Fruit fly (Drosophila melanogaster) whole organism, embryonic: ENCODE measurements around the gene CG9240.

Source experiments
- Abd-B ChIP-seq: fragments of 200-800 bp; sonication (Bioruptor generic); optimal IDR thresholded peaks from 2 replicates; lab custom pipeline; 2018; ENCODE audit warnings: missing biosample characterization, mild to moderate bottlenecking, missing genetic modification characterization, moderate library complexity
- Asciz ChIP-seq: fragments of 200-800 bp; sonication (Bioruptor generic); optimal IDR thresholded peaks from 2 replicates; lab custom pipeline; 2017; ENCODE audit warnings: missing biosample characterization, mild to moderate bottlenecking, missing genetic modification characterization, missing genetic modification reagents
- Atf-2 ChIP-seq: fragments of 200-800 bp; sonication (Bioruptor generic); optimal IDR thresholded peaks from 2 replicates; lab custom pipeline; 2016; ENCODE audit warnings: missing biosample characterization, missing genetic modification characterization
- Blimp-1 ChIP-seq: fragments of 200-800 bp; sonication (Bioruptor generic); optimal IDR thresholded peaks from 3 replicates; lab custom pipeline; 2018; ENCODE audit warnings: missing biosample characterization, missing genetic modification characterization, mild to moderate bottlenecking, moderate library complexity, missing genetic modification reagents
- CG10267 ChIP-seq: fragments of 200-800 bp; sonication (Bioruptor generic); optimal IDR thresholded peaks from 2 replicates; lab custom pipeline; 2018; ENCODE audit warnings: missing biosample characterization, mild to moderate bottlenecking, missing genetic modification characterization, moderate library complexity
- CG10431 ChIP-seq: fragments of 200-800 bp; sonication (Bioruptor generic); optimal IDR thresholded peaks from 3 replicates; lab custom pipeline; 2018; ENCODE audit warnings: missing biosample characterization, mild to moderate bottlenecking, missing genetic modification characterization
- CG10462 ChIP-seq: fragments of 200-800 bp; sonication (Bioruptor generic); optimal IDR thresholded peaks from 2 replicates; lab custom pipeline; 2016; ENCODE audit warnings: missing biosample characterization, missing genetic modification characterization
- CG14441 ChIP-seq: fragments of 200-800 bp; sonication (Bioruptor generic); IDR thresholded peaks from 2 replicates; pipeline ENCODE4 v1.3.6; 2022; ENCODE audit warnings: missing biosample characterization, missing genetic modification characterization
- CG18764 ChIP-seq: fragments of 200-800 bp; sonication (Bioruptor generic); optimal IDR thresholded peaks from 3 replicates; lab custom pipeline; 2016; ENCODE audit warnings: missing biosample characterization, missing genetic modification characterization
- CG2116 ChIP-seq: fragments of 200-800 bp; sonication (Bioruptor generic); optimal IDR thresholded peaks from 3 replicates; lab custom pipeline; 2018; ENCODE audit warnings: missing biosample characterization, mild to moderate bottlenecking, missing genetic modification characterization
- CG32532 ChIP-seq: fragments of 200-800 bp; sonication (Bioruptor generic); IDR thresholded peaks from 2 replicates; pipeline ENCODE4 v1.3.6; 2022; ENCODE audit warnings: missing biosample characterization, missing genetic modification characterization
- CG3726 ChIP-seq: fragments of 200-800 bp; sonication (Bioruptor generic); IDR thresholded peaks from 3 replicates; pipeline ENCODE4, ENCODE4 v1.3.6; 2022; ENCODE audit warnings: missing biosample characterization, missing genetic modification characterization
- CG4424 ChIP-seq: fragments of 200-800 bp; sonication (Bioruptor generic); optimal IDR thresholded peaks from 3 replicates; lab custom pipeline; 2016; ENCODE audit warnings: missing biosample characterization, missing genetic modification characterization
- CG7556 ChIP-seq: fragments of 200-800 bp; sonication (Bioruptor generic); optimal IDR thresholded peaks from 2 replicates; lab custom pipeline; 2017; ENCODE audit warnings: missing biosample characterization, mild to moderate bottlenecking, missing genetic modification characterization
- CG7745 ChIP-seq: fragments of 200-800 bp; sonication (Bioruptor generic); optimal IDR thresholded peaks from 2 replicates; lab custom pipeline; 2018; ENCODE audit warnings: missing biosample characterization, mild to moderate bottlenecking, missing genetic modification characterization, moderate library complexity
- CG7786 ChIP-seq: fragments of 200-800 bp; sonication (Bioruptor generic); optimal IDR thresholded peaks from 2 replicates; lab custom pipeline; 2016; ENCODE audit warnings: missing biosample characterization, missing genetic modification characterization
- CG7963 ChIP-seq: fragments of 200-800 bp; sonication (Bioruptor generic); IDR thresholded peaks from 3 replicates; pipeline ENCODE4 v1.3.6; 2022; ENCODE audit warnings: missing biosample characterization, missing genetic modification characterization; ENCODE audit not compliant: partially characterized antibody
- CG8290 ChIP-seq, 3 experiments: fragments of 200-800 bp; sonication (Bioruptor generic); optimal IDR thresholded peaks; 2 replicates each; lab custom pipeline; 2016 to 2019; ENCODE audit warnings: missing biosample characterization in 3 of 3, missing genetic modification characterization in 3 of 3, mild to moderate bottlenecking in 2 of 3, moderate library complexity in 1 of 3
- CG8924 ChIP-seq: fragments of 200-800 bp; optimal IDR thresholded peaks from 3 replicates; lab custom pipeline; 2019; ENCODE audit warnings: missing biosample characterization, mild to moderate bottlenecking, missing genetic modification characterization, moderate library complexity
- CG9727 ChIP-seq: fragments of 200-800 bp; sonication (Bioruptor generic); optimal IDR thresholded peaks from 3 replicates; lab custom pipeline; 2017; ENCODE audit warnings: missing biosample characterization, mild to moderate bottlenecking, missing genetic modification characterization
- D ChIP-seq, 2 experiments: fragments of 200-800 bp in 1 of 2; fragments of >200 bp in 1 of 2; sonication (Bioruptor generic) in 1 of 2; optimal IDR thresholded peaks; 2 replicates in 1 of 2; 3 replicates in 1 of 2; lab custom pipeline; 2017; ENCODE audit warnings: mild to moderate bottlenecking in 1 of 2, missing biosample characterization in 1 of 2, missing genetic modification characterization in 1 of 2, missing genetic modification reagents in 1 of 2
- Elba2 ChIP-seq: fragments of 200-800 bp; sonication (Bioruptor generic); optimal IDR thresholded peaks from 3 replicates; lab custom pipeline; 2016; ENCODE audit warnings: missing biosample characterization, missing genetic modification characterization
- HHEX ChIP-seq: fragments of 200-800 bp; sonication (Bioruptor generic); optimal IDR thresholded peaks from 3 replicates; lab custom pipeline; 2017; ENCODE audit warnings: missing biosample characterization, mild to moderate bottlenecking, missing genetic modification characterization, missing genetic modification reagents
- Hmr ChIP-seq: fragments of 200-800 bp; sonication (Bioruptor generic); optimal IDR thresholded peaks from 3 replicates; lab custom pipeline; 2017; ENCODE audit warnings: mild to moderate bottlenecking, missing biosample characterization, missing genetic modification reagents, missing genetic modification characterization
- Hmx ChIP-seq: fragments of 200-800 bp; sonication (Bioruptor generic); optimal IDR thresholded peaks from 2 replicates; lab custom pipeline; 2016; ENCODE audit warnings: missing biosample characterization, missing genetic modification characterization
- Hr51 ChIP-seq, 2 experiments: fragments of 200-800 bp; sonication (Bioruptor generic); optimal IDR thresholded peaks; 2 replicates in 1 of 2; 3 replicates in 1 of 2; lab custom pipeline; 2016 to 2018; ENCODE audit warnings: missing biosample characterization in 2 of 2, missing genetic modification characterization in 2 of 2, mild to moderate bottlenecking in 1 of 2, moderate library complexity in 1 of 2
- Lim3 ChIP-seq: fragments of 200-800 bp; sonication (Bioruptor generic); IDR thresholded peaks from 2 replicates; pipeline ENCODE4 v1.3.6; 2022; ENCODE audit warnings: missing biosample characterization, missing genetic modification characterization
- Oli ChIP-seq: fragments of 200-800 bp; sonication (Bioruptor generic); optimal IDR thresholded peaks from 2 replicates; lab custom pipeline; 2018; ENCODE audit warnings: missing biosample characterization, mild to moderate bottlenecking, missing genetic modification characterization, moderate library complexity
- ac ChIP-seq: fragments of 200-800 bp; sonication (Bioruptor generic); optimal IDR thresholded peaks from 3 replicates; lab custom pipeline; 2017; ENCODE audit warnings: missing biosample characterization, mild to moderate bottlenecking, missing genetic modification characterization
- ash1 ChIP-seq: fragments of 200-800 bp; sonication (Bioruptor generic); optimal IDR thresholded peaks from 2 replicates; lab custom pipeline; 2018; ENCODE audit warnings: missing biosample characterization, mild to moderate bottlenecking, missing genetic modification characterization
- bcd ChIP-seq: fragments of 200-800 bp; sonication (Bioruptor generic); optimal IDR thresholded peaks from 2 replicates; lab custom pipeline; 2017; ENCODE audit warnings: missing biosample characterization, mild to moderate bottlenecking, missing genetic modification characterization
- cato ChIP-seq: fragments of 200-800 bp; sonication (Bioruptor generic); optimal IDR thresholded peaks from 2 replicates; lab custom pipeline; 2016; ENCODE audit warnings: missing biosample characterization, missing genetic modification characterization, borderline replicate concordance
- eve ChIP-seq, 2 experiments: fragments of >200 bp; optimal IDR thresholded peaks; 2 replicates each; lab custom pipeline; 2017; ENCODE audit warnings: missing biosample characterization in 2 of 2, missing genetic modification characterization in 2 of 2
- fd3F ChIP-seq: fragments of 200-800 bp; sonication (Bioruptor generic); optimal IDR thresholded peaks from 2 replicates; lab custom pipeline; 2018; ENCODE audit warnings: missing biosample characterization, mild to moderate bottlenecking, missing genetic modification characterization, moderate library complexity
- gsb ChIP-seq: fragments of 200-800 bp; sonication (Bioruptor generic); IDR thresholded peaks from 2 replicates; pipeline ENCODE4 v1.3.6; 2022; ENCODE audit warnings: missing biosample characterization, missing genetic modification characterization
- inv ChIP-seq: fragments of 200-800 bp; sonication (Bioruptor generic); IDR thresholded peaks from 2 replicates; pipeline ENCODE4 v1.3.6; 2022; ENCODE audit warnings: missing biosample characterization, missing genetic modification characterization; ENCODE audit not compliant: partially characterized antibody
- lola ChIP-seq, 3 experiments: fragments of >200 bp in 2 of 3; fragments of 200-800 bp in 1 of 3; sonication (Bioruptor generic) in 1 of 3; optimal IDR thresholded peaks; 2 replicates each; lab custom pipeline; 2017 to 2019; ENCODE audit warnings: missing biosample characterization in 3 of 3, missing genetic modification characterization in 3 of 3, mild to moderate bottlenecking in 1 of 3, moderate library complexity in 1 of 3
- nau ChIP-seq: fragments of 200-800 bp; sonication (Bioruptor generic); optimal IDR thresholded peaks from 3 replicates; lab custom pipeline; 2017; ENCODE audit warnings: missing biosample characterization, mild to moderate bottlenecking, missing genetic modification characterization, missing genetic modification reagents
- prd ChIP-seq, 3 experiments: fragments of >200 bp in 2 of 3; fragments of 200-800 bp in 1 of 3; sonication (Bioruptor generic) in 1 of 3; optimal IDR thresholded peaks in 2 of 3; IDR thresholded peaks in 1 of 3; 2 replicates in 2 of 3; 3 replicates in 1 of 3; pipeline versions ENCODE4 v1.3.6 to Lab custom; 2017 to 2022; ENCODE audit warnings: missing biosample characterization in 1 of 3, missing genetic modification characterization in 1 of 3
- sqz ChIP-seq: fragments of 200-800 bp; sonication (Bioruptor generic); optimal IDR thresholded peaks from 3 replicates; lab custom pipeline; 2018; ENCODE audit warnings: missing biosample characterization, mild to moderate bottlenecking, missing genetic modification characterization
- ssp ChIP-seq: fragments of 200-800 bp; sonication (Bioruptor generic); IDR thresholded peaks from 2 replicates; pipeline ENCODE4 v1.3.6; 2022; ENCODE audit warnings: missing biosample characterization, missing genetic modification characterization
- stwl ChIP-seq: fragments of 200-800 bp; sonication (Bioruptor generic); optimal IDR thresholded peaks from 3 replicates; lab custom pipeline; 2018; ENCODE audit warnings: missing biosample characterization, mild to moderate bottlenecking, missing genetic modification characterization, moderate library complexity
- unpg ChIP-seq: fragments of 200-800 bp; sonication (Bioruptor generic); optimal IDR thresholded peaks from 3 replicates; lab custom pipeline; 2018; ENCODE audit warnings: missing biosample characterization, mild to moderate bottlenecking, missing genetic modification characterization, moderate library complexity
- vvl ChIP-seq: fragments of 200-800 bp; sonication (Bioruptor generic); IDR thresholded peaks from 2 replicates; pipeline ENCODE4 v1.3.6; 2022; ENCODE audit warnings: missing biosample characterization, missing genetic modification characterization
- zen2 ChIP-seq: fragments of 200-800 bp; sonication (Bioruptor generic); IDR thresholded peaks from 3 replicates; pipeline ENCODE4 v1.3.6; 2022; ENCODE audit warnings: missing biosample characterization, missing genetic modification characterization; ENCODE audit not compliant: partially characterized antibody
- zf30C ChIP-seq: fragments of 200-800 bp; sonication (Bioruptor generic); optimal IDR thresholded peaks from 3 replicates; lab custom pipeline; 2018; ENCODE audit warnings: missing biosample characterization, mild to moderate bottlenecking, missing genetic modification characterization

The CG9240 gene

dm6 chrX:15671026-15671563 is 30.0 kb downstream of the CG9240 start, which contains the start of gene CG15646 (continued):
- TF ChIP-seq CG8924 = peak; percentile 88
- peak; percentile 65 for TF ChIP-seq sqz
- TF ChIP-seq gsb (GFP tag; lab: Robert Waterston, UW) = no peak
- TF ChIP-seq Oli (tag; lab: Kevin White, UChicago) = peak; percentile 72
- TF ChIP-seq Atf-2 (GFP tag; lab: Kevin White, UChicago) = no peak
- no peak for TF ChIP-seq inv
- TF ChIP-seq lola (GFP tag; optimal IDR thresholded peaks at IDR 0.05; lab: Kevin White, UChicago) = peak in 1 of 3 experiments; percentile 96
- no peak for TF ChIP-seq D (optimal IDR thresholded peaks at IDR 0.05; lab: Kevin White, UChicago)
- TF ChIP-seq D (GFP tag; optimal IDR thresholded peaks at IDR 0.05; lab: Kevin White, UChicago) = peak; percentile 70
- TF ChIP-seq Blimp-1 (GFP tag; lab: Kevin White, UChicago) = peak; percentile 75
- peak; percentile 66 for TF ChIP-seq bcd (GFP tag; lab: Kevin White, UChicago)
- TF ChIP-seq stwl (tag; lab: Kevin White, UChicago) = peak; percentile 31
- no peak for TF ChIP-seq prd (optimal IDR thresholded peaks at IDR 0.05; lab: Kevin White, UChicago)
- peak; percentile 85 for TF ChIP-seq prd (GFP tag; IDR thresholded peaks at IDR 0.05; lab: Robert Waterston, UW)
- peak; percentile 92 for TF ChIP-seq CG9727
- peak; percentile 49 for TF ChIP-seq Abd-B (GFP tag; lab: Kevin White, UChicago)
- TF ChIP-seq unpg (GFP tag; lab: Kevin White, UChicago) = peak; percentile 80
- peak; percentile 69 for TF ChIP-seq CG8290 (GFP tag; optimal IDR thresholded peaks at IDR 0.05; lab: Kevin White, UChicago)
- peak in 1 of 2 experiments; percentile 39 for TF ChIP-seq CG8290 (tag; optimal IDR thresholded peaks at IDR 0.05; lab: Kevin White, UChicago)
- peak; percentile 43 for TF ChIP-seq cato (GFP tag; lab: Kevin White, UChicago)
- peak; percentile 78 for TF ChIP-seq CG4424 (GFP tag; lab: Kevin White, UChicago)
- peak in 1 of 2 experiments; percentile 61 for TF ChIP-seq eve (GFP tag; optimal IDR thresholded peaks at IDR 0.05; lab: Kevin White, UChicago)
- TF ChIP-seq CG18764 (GFP tag; lab: Kevin White, UChicago) = peak; percentile 38
- TF ChIP-seq CG14441 = no peak
- TF ChIP-seq CG7556 (GFP tag; lab: Kevin White, UChicago) = peak; percentile 82
- peak; percentile 92 for TF ChIP-seq zf30C (GFP tag; lab: Kevin White, UChicago)
- TF ChIP-seq CG3726 (GFP tag; lab: Robert Waterston, UW) = no peak
- TF ChIP-seq ash1 (GFP tag; lab: Kevin White, UChicago) = no peak
- TF ChIP-seq ac (GFP tag; lab: Kevin White, UChicago) = peak; percentile 80
- peak; percentile 50; the same call in 1 of the 3 replicates for TF ChIP-seq CG7963
- TF ChIP-seq CG10462 (GFP tag; lab: Kevin White, UChicago) = peak; percentile 49
- 0 out of 2 replicates have a peak, but pooled peaks have one; percentile 25 for TF ChIP-seq CG32532 (GFP tag; lab: Robert Waterston, UW)
- peak; percentile 10 for TF ChIP-seq CG7745
- peak in 1 of 2 experiments; percentile 59 for TF ChIP-seq Hr51 (GFP tag; optimal IDR thresholded peaks at IDR 0.05; lab: Kevin White, UChicago)
- peak; percentile 55 for TF ChIP-seq ssp (GFP tag; lab: Robert Waterston, UW)
- no peak for TF ChIP-seq fd3F (GFP tag; lab: Kevin White, UChicago)
- peak; percentile 21 for TF ChIP-seq Elba2
- peak; percentile 30 for TF ChIP-seq CG2116 (GFP tag; lab: Kevin White, UChicago)
- TF ChIP-seq zen2 (GFP tag; lab: Robert Waterston, UW) = no peak
- TF ChIP-seq Hmr (GFP tag; lab: Kevin White, UChicago) = peak; percentile 29
- peak; percentile 10 for TF ChIP-seq CG10431
- TF ChIP-seq vvl (GFP tag; lab: Robert Waterston, UW) = peak; percentile 68
- TF ChIP-seq Asciz (GFP tag; lab: Kevin White, UChicago) = peak; percentile 43
- TF ChIP-seq nau = no peak
- peak; percentile 89 for TF ChIP-seq CG10267 (tag; lab: Kevin White, UChicago)
- TF ChIP-seq Lim3 (GFP tag; lab: Robert Waterston, UW) = no peak
- peak; percentile 33 for TF ChIP-seq HHEX (GFP tag; lab: Kevin White, UChicago)
- no peak for TF ChIP-seq Hmx (GFP tag; lab: Kevin White, UChicago)
- TF ChIP-seq CG7786 (GFP tag; lab: Kevin White, UChicago) = no peak
